Fruit fly (Drosophila melanogaster): ENCODE data around the gene GstD3.

Gene GstD3

dm6 chr3R:12352003-12352402 lies 20.9 kb upstream of the GstD3 start, which contains the start of gene CG10041:
TSS of gene CG10041 (minus strand) at chr3R:12352103.
- TF ChIP-seq CG17186 (GFP tag; optimal IDR thresholded peaks at IDR 0.05) (no peak), tna (GFP tag; IDR thresholded peaks at IDR 0.05; ENCODE audit: partially characterized antibody) (no peak), HLHmδ (GFP tag; optimal IDR thresholded peaks at IDR 0.05) (no peak), CkIIα-i1 (GFP tag; IDR thresholded peaks at IDR 0.05) (no peak), Atf6 (GFP tag; IDR thresholded peaks at IDR 0.05) (no peak), CG14860 (GFP tag; IDR thresholded peaks at IDR 0.05; ENCODE audit: partially characterized antibody) (no peak), CG17328 (GFP tag; IDR thresholded peaks at IDR 0.05) (no peak)

- TF ChIP-seq CG4820 (GFP tag; optimal IDR thresholded peaks at IDR 0.05) (no peak), CG14860 (GFP tag; IDR thresholded peaks at IDR 0.05; ENCODE audit: partially characterized antibody) (0 out of 3 replicates have a peak, but pooled peaks have one; percentile 37), p53 (GFP tag; optimal IDR thresholded peaks at IDR 0.05) (no peak), Sry-δ (GFP tag; optimal IDR thresholded peaks at IDR 0.05) (peak; percentile 62), Fer3 (tag; optimal IDR thresholded peaks at IDR 0.05) (no peak), CG8359 (GFP tag; optimal IDR thresholded peaks at IDR 0.05; ENCODE audit: borderline replicate concordance) (no peak), CG1832 (GFP tag; optimal IDR thresholded peaks at IDR 0.05) (no peak), ac (GFP tag; optimal IDR thresholded peaks at IDR 0.05) (no peak), NfI (GFP tag; optimal IDR thresholded peaks at IDR 0.05) (no peak), gro (GFP tag; optimal IDR thresholded peaks at IDR 0.05) (no peak), CG13287 (GFP tag; IDR thresholded peaks at IDR 0.05; ENCODE audit: partially characterized antibody) (peak; percentile 84), Meics (GFP tag; optimal IDR thresholded peaks at IDR 0.05) (no peak), psq (GFP tag; optimal IDR thresholded peaks at IDR 0.05) (no peak), ERR (GFP tag; optimal IDR thresholded peaks at IDR 0.05) (no peak), D19B (GFP tag; optimal IDR thresholded peaks at IDR 0.05) (no peak), CG8388 (GFP tag; optimal IDR thresholded peaks at IDR 0.05) (no peak), ap (GFP tag; IDR thresholded peaks at IDR 0.05) (no peak), sisA (GFP tag; IDR thresholded peaks at IDR 0.05) (no peak), tna (GFP tag; IDR thresholded peaks at IDR 0.05; ENCODE audit: partially characterized antibody) (peak; percentile 28; the same call in 1 of the 2 replicates), lov (optimal IDR thresholded peaks at IDR 0.05) (no peak), lov (GFP tag; IDR thresholded peaks at IDR 0.05) (no peak), exex (tag; optimal IDR thresholded peaks at IDR 0.05) (no peak), croc (GFP tag; conservative IDR thresholded peaks at IDR 0.05) (no peak), kni (GFP tag; optimal IDR thresholded peaks at IDR 0.05) (no peak), eve (GFP tag; optimal IDR thresholded peaks at IDR 0.05) (no peak), PHDP (tag; optimal IDR thresholded peaks at IDR 0.05) (peak; percentile 11), jigr1 (GFP tag; IDR thresholded peaks at IDR 0.05) (no peak), CG2678 (tag; optimal IDR thresholded peaks at IDR 0.05) (no peak), shn (GFP tag; optimal IDR thresholded peaks at IDR 0.05) (no peak), CG3847 (GFP tag; IDR thresholded peaks at IDR 0.05) (no peak), dati (GFP tag; IDR thresholded peaks at IDR 0.05) (no peak), chn (GFP tag; optimal IDR thresholded peaks at IDR 0.05) (no peak), scrt (GFP tag; optimal IDR thresholded peaks at IDR 0.05) (no peak), CG11560 (tag; IDR thresholded peaks at IDR 0.05) (no peak), CG30403 (GFP tag; optimal IDR thresholded peaks at IDR 0.05) (no peak), odd (GFP tag; optimal IDR thresholded peaks at IDR 0.05) (no peak), Hr78 (GFP tag; optimal IDR thresholded peaks at IDR 0.05) (no peak), CG15011 (GFP tag; optimal IDR thresholded peaks at IDR 0.05) (no peak), chif (GFP tag; optimal IDR thresholded peaks at IDR 0.05) (no peak), CG18764 (GFP tag; optimal IDR thresholded peaks at IDR 0.05) (no peak), az2 (GFP tag; optimal IDR thresholded peaks at IDR 0.05) (no peak), CG14667 (GFP tag; IDR thresholded peaks at IDR 0.05) (no peak), h (optimal IDR thresholded peaks at IDR 0.05) (no peak), tup (GFP tag; optimal IDR thresholded peaks at IDR 0.05) (no peak), Sox100B (GFP tag; optimal IDR thresholded peaks at IDR 0.05) (no peak)
Observed at dm6 chr3R:12356044-12356443, 16.8 kb upstream of the GstD3 start, which contains the start of gene MBD-R2. TSS of gene MBD-R2 (minus strand) at chr3R:12356265.
